Fruit fly (Drosophila melanogaster) whole organism, embryonic: ENCODE measurements around the gene PGAP1.
A peak's percentile ranks its signal among the peaks of the same experiment; 100 is the strongest.

Experiments
- Ada2b ChIP-seq: fragments of 200-800 bp; sonication (Bioruptor generic); IDR thresholded peaks from 2 replicates; pipeline ENCODE4 v1.3.6; 2022; ENCODE audit warnings: missing biosample characterization, missing genetic modification characterization
- B-H2 ChIP-seq: fragments of 200-800 bp; sonication (Bioruptor generic); optimal IDR thresholded peaks from 2 replicates; lab custom pipeline; 2018; ENCODE audit warnings: missing biosample characterization, mild to moderate bottlenecking, missing genetic modification characterization
- BtbVII ChIP-seq: fragments of 200-800 bp; sonication (Bioruptor generic); optimal IDR thresholded peaks from 3 replicates; lab custom pipeline; 2017; ENCODE audit warnings: missing biosample characterization, mild to moderate bottlenecking, missing genetic modification characterization
- CG10274 ChIP-seq: fragments of 200-800 bp; sonication (Bioruptor generic); optimal IDR thresholded peaks from 3 replicates; lab custom pipeline; 2017; ENCODE audit warnings: missing biosample characterization, mild to moderate bottlenecking, missing genetic modification characterization
- CG10462 ChIP-seq: fragments of 200-800 bp; sonication (Bioruptor generic); optimal IDR thresholded peaks from 2 replicates; lab custom pipeline; 2016; ENCODE audit warnings: missing biosample characterization, missing genetic modification characterization
- CG10543 ChIP-seq: fragments of 200-800 bp; sonication (Bioruptor generic); optimal IDR thresholded peaks from 3 replicates; lab custom pipeline; 2017; ENCODE audit warnings: missing biosample characterization, mild to moderate bottlenecking, missing genetic modification characterization, moderate library complexity
- CG10565 ChIP-seq: fragments of 200-800 bp; sonication (Bioruptor generic); optimal IDR thresholded peaks from 3 replicates; lab custom pipeline; 2016; ENCODE audit warnings: missing biosample characterization, mild to moderate bottlenecking, missing genetic modification characterization
- CG11093 ChIP-seq: fragments of 200-800 bp; sonication (Bioruptor generic); IDR thresholded peaks from 3 replicates; pipeline ENCODE4 v1.3.6; 2022; ENCODE audit warnings: missing biosample characterization, missing genetic modification characterization
- CG11398 ChIP-seq: fragments of 200-800 bp; sonication (Bioruptor generic); optimal IDR thresholded peaks from 2 replicates; lab custom pipeline; 2016; ENCODE audit warnings: missing biosample characterization, missing genetic modification characterization
- CG12659 ChIP-seq: fragments of 200-800 bp; sonication (Bioruptor generic); optimal IDR thresholded peaks from 3 replicates; lab custom pipeline; 2017; ENCODE audit warnings: mild to moderate bottlenecking, missing biosample characterization, missing genetic modification reagents, missing genetic modification characterization
- CG12744 ChIP-seq: fragments of 200-800 bp; sonication (Bioruptor generic); optimal IDR thresholded peaks from 2 replicates; lab custom pipeline; 2016; ENCODE audit warnings: missing biosample characterization, missing genetic modification characterization
- CG12769 ChIP-seq: fragments of 200-800 bp; sonication (Bioruptor generic); optimal IDR thresholded peaks from 2 replicates; lab custom pipeline; 2019; ENCODE audit warnings: missing biosample characterization, mild to moderate bottlenecking, missing genetic modification characterization, moderate library complexity
- CG1602 ChIP-seq: fragments of 200-800 bp; sonication (Bioruptor generic); optimal IDR thresholded peaks from 3 replicates; lab custom pipeline; 2016; ENCODE audit warnings: missing biosample characterization, missing genetic modification characterization
- CG18619 ChIP-seq: fragments of 200-800 bp; sonication (Bioruptor generic); optimal IDR thresholded peaks from 3 replicates; lab custom pipeline; 2017; ENCODE audit warnings: missing biosample characterization, mild to moderate bottlenecking, missing genetic modification characterization
- CG2120 ChIP-seq: fragments of 200-800 bp; sonication (Bioruptor generic); optimal IDR thresholded peaks from 3 replicates; lab custom pipeline; 2016; ENCODE audit warnings: missing biosample characterization, missing genetic modification characterization
- CG2129 ChIP-seq: fragments of 200-800 bp; sonication (Bioruptor generic); IDR thresholded peaks from 2 replicates; pipeline ENCODE4 v1.3.6; 2022; ENCODE audit warnings: missing biosample characterization, missing genetic modification characterization; ENCODE audit not compliant: partially characterized antibody
- CG3847 ChIP-seq: fragments of 200-800 bp; sonication (Bioruptor generic); IDR thresholded peaks from 2 replicates; pipeline ENCODE4 v1.3.6; 2022; ENCODE audit warnings: missing biosample characterization, missing genetic modification characterization
- CG3995 ChIP-seq: fragments of 200-800 bp; sonication (Bioruptor generic); optimal IDR thresholded peaks from 3 replicates; lab custom pipeline; 2016; ENCODE audit warnings: missing biosample characterization, missing genetic modification characterization
- CG5180 ChIP-seq: fragments of 200-800 bp; sonication (Bioruptor generic); optimal IDR thresholded peaks from 3 replicates; lab custom pipeline; 2017; ENCODE audit warnings: missing biosample characterization, missing genetic modification characterization, mild to moderate bottlenecking, moderate library complexity, missing genetic modification reagents
- CG6683 ChIP-seq: fragments of 200-800 bp; sonication (Bioruptor generic); optimal IDR thresholded peaks from 2 replicates; lab custom pipeline; 2017; ENCODE audit warnings: missing biosample characterization, mild to moderate bottlenecking, missing genetic modification characterization, missing genetic modification reagents
- CG7357 ChIP-seq: fragments of 200-800 bp; sonication (Bioruptor generic); IDR thresholded peaks from 3 replicates; pipeline ENCODE4 v1.3.6; 2022; ENCODE audit warnings: missing biosample characterization, missing genetic modification characterization
- CG8281 ChIP-seq: fragments of 200-800 bp; sonication (Bioruptor generic); optimal IDR thresholded peaks from 2 replicates; lab custom pipeline; 2018; ENCODE audit warnings: missing biosample characterization, mild to moderate bottlenecking, missing genetic modification characterization, moderate library complexity
- CG9932 ChIP-seq: fragments of 200-800 bp; sonication (Bioruptor generic); IDR thresholded peaks from 2 replicates; pipeline ENCODE4 v1.3.6; 2022; ENCODE audit warnings: missing biosample characterization, missing genetic modification characterization
- Dbx ChIP-seq: fragments of 200-800 bp; sonication (Bioruptor generic); IDR thresholded peaks from 3 replicates; pipeline ENCODE4 v1.3.6; 2022; ENCODE audit warnings: missing biosample characterization, missing genetic modification characterization
- Dfd ChIP-seq, 2 experiments: fragments of >200 bp; optimal IDR thresholded peaks; 2 replicates each; lab custom pipeline; 2017; ENCODE audit warnings: missing biosample characterization in 2 of 2, missing genetic modification characterization in 2 of 2
- Dll ChIP-seq: fragments of 200-800 bp; sonication (Bioruptor generic); IDR thresholded peaks from 4 replicates; pipeline ENCODE4 v1.3.6; 2022; ENCODE audit warnings: missing biosample characterization, missing genetic modification characterization; ENCODE audit not compliant: partially characterized antibody
- Gsc ChIP-seq: fragments of 200-800 bp; sonication (Bioruptor generic); IDR thresholded peaks from 2 replicates; pipeline ENCODE4 v1.3.6; 2022; ENCODE audit warnings: missing biosample characterization, missing genetic modification characterization
- Mad ChIP-seq: fragments of 200-800 bp; sonication (Bioruptor generic); optimal IDR thresholded peaks from 2 replicates; lab custom pipeline; 2016; ENCODE audit warnings: missing biosample characterization, missing genetic modification characterization
- Meics ChIP-seq: fragments of 200-800 bp; sonication (Bioruptor generic); optimal IDR thresholded peaks from 2 replicates; lab custom pipeline; 2017; ENCODE audit warnings: missing biosample characterization, mild to moderate bottlenecking, missing genetic modification characterization
- NC2α ChIP-seq: fragments of 200-800 bp; sonication (Bioruptor generic); optimal IDR thresholded peaks from 2 replicates; lab custom pipeline; 2016; ENCODE audit warnings: missing biosample characterization, missing genetic modification characterization
- NfI ChIP-seq: fragments of 200-800 bp; sonication (Bioruptor generic); optimal IDR thresholded peaks from 3 replicates; lab custom pipeline; 2018; ENCODE audit warnings: missing biosample characterization, mild to moderate bottlenecking, missing genetic modification characterization, moderate library complexity
- Ravus ChIP-seq: fragments of 200-800 bp; sonication (Bioruptor generic); IDR thresholded peaks from 2 replicates; pipeline ENCODE4 v1.3.6; 2022; ENCODE audit warnings: missing biosample characterization, missing genetic modification characterization
- YL-1 ChIP-seq: fragments of 200-800 bp; sonication (Bioruptor generic); optimal IDR thresholded peaks from 3 replicates; lab custom pipeline; 2017; ENCODE audit warnings: missing biosample characterization, mild to moderate bottlenecking, missing genetic modification characterization
- bbx ChIP-seq: fragments of 200-800 bp; sonication (Bioruptor generic); IDR thresholded peaks from 2 replicates; pipeline ENCODE4 v1.3.6; 2022; ENCODE audit warnings: missing biosample characterization, missing genetic modification characterization; ENCODE audit not compliant: partially characterized antibody
- cad ChIP-seq: fragments of >200 bp; optimal IDR thresholded peaks from 2 replicates; lab custom pipeline; 2017; ENCODE audit warnings: missing biosample characterization, missing genetic modification characterization
- danr ChIP-seq: fragments of 200-800 bp; sonication (Bioruptor generic); IDR thresholded peaks from 2 replicates; pipeline ENCODE4 v1.3.6; 2022; ENCODE audit warnings: missing biosample characterization, missing genetic modification characterization
- dati ChIP-seq: fragments of 200-800 bp; sonication (Bioruptor generic); IDR thresholded peaks from 2 replicates; pipeline ENCODE4 v1.3.6; 2022; ENCODE audit warnings: missing biosample characterization, missing genetic modification characterization
- dimm ChIP-seq: fragments of 200-800 bp; sonication (Bioruptor generic); IDR thresholded peaks from 2 replicates; pipeline ENCODE4 v1.3.6; 2022; ENCODE audit warnings: missing biosample characterization, missing genetic modification characterization
- dpn ChIP-seq, 2 experiments: fragments of 200-800 bp; sonication (Bioruptor generic); optimal IDR thresholded peaks; 3 replicates each; lab custom pipeline; 2016; ENCODE audit warnings: missing biosample characterization in 2 of 2, missing genetic modification characterization in 2 of 2
- eve ChIP-seq, 2 experiments: fragments of >200 bp; optimal IDR thresholded peaks; 2 replicates each; lab custom pipeline; 2017; ENCODE audit warnings: missing biosample characterization in 2 of 2, missing genetic modification characterization in 2 of 2
- fu2 ChIP-seq: fragments of 200-800 bp; sonication (Bioruptor generic); optimal IDR thresholded peaks from 2 replicates; lab custom pipeline; 2016; ENCODE audit warnings: missing biosample characterization, missing genetic modification characterization
- gfzf ChIP-seq: fragments of 200-800 bp; sonication (Bioruptor generic); optimal IDR thresholded peaks from 2 replicates; lab custom pipeline; 2016; ENCODE audit warnings: missing biosample characterization, mild to moderate bottlenecking, missing genetic modification characterization, moderate library complexity
- gsb ChIP-seq: fragments of 200-800 bp; sonication (Bioruptor generic); IDR thresholded peaks from 2 replicates; pipeline ENCODE4 v1.3.6; 2022; ENCODE audit warnings: missing biosample characterization, missing genetic modification characterization
- klu ChIP-seq: fragments of 200-800 bp; sonication (Bioruptor generic); IDR thresholded peaks from 2 replicates; pipeline ENCODE4 v1.3.6; 2022; ENCODE audit warnings: missing biosample characterization, missing genetic modification characterization
- lilli ChIP-seq: fragments of 200-800 bp; sonication (Bioruptor generic); optimal IDR thresholded peaks from 3 replicates; lab custom pipeline; 2016; ENCODE audit warnings: missing biosample characterization, missing genetic modification characterization
- maf-S ChIP-seq: fragments of 200-800 bp; sonication (Bioruptor generic); optimal IDR thresholded peaks from 2 replicates; lab custom pipeline; 2016; ENCODE audit warnings: missing biosample characterization, missing genetic modification characterization
- oc ChIP-seq: fragments of 200-800 bp; sonication (Bioruptor generic); optimal IDR thresholded peaks from 2 replicates; lab custom pipeline; 2018; ENCODE audit warnings: missing biosample characterization, mild to moderate bottlenecking, missing genetic modification characterization, moderate library complexity
- rib ChIP-seq: fragments of 200-800 bp; sonication (Bioruptor generic); IDR thresholded peaks from 2 replicates; pipeline ENCODE4 v1.3.6; 2022; ENCODE audit warnings: missing biosample characterization, missing genetic modification characterization
- sens ChIP-seq: fragments of 200-800 bp; sonication (Bioruptor generic); peaks from one replicate; lab custom pipeline; 2016; ENCODE audit warnings: missing biosample characterization, missing genetic modification characterization
- ssp ChIP-seq: fragments of 200-800 bp; sonication (Bioruptor generic); IDR thresholded peaks from 2 replicates; pipeline ENCODE4 v1.3.6; 2022; ENCODE audit warnings: missing biosample characterization, missing genetic modification characterization
- stc ChIP-seq: fragments of 200-800 bp; sonication (Bioruptor generic); IDR thresholded peaks from 2 replicates; pipeline ENCODE4 v1.3.6; 2022; ENCODE audit warnings: missing biosample characterization, missing genetic modification characterization

Gene PGAP1

DNA sequence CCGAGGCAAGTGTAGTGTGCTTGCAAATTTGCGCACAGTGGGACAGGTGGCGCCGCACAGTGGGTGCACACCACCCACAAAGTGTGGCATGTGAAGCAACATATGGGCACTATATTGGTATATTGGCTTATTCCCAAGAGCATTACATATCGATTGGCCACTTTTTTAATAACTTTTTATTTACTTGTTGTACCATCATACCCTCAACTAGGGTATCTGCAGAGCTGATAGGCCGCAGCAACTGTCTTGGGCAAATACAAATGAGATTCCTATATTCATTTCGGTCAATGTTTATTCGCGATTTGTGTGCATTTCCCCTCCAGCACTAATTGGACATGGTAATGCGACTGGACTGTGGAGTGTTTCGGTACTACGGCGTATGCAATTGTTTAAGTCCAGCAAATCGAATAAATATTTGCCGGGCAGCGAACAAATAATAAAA, 35.5 kb upstream of the PGAP1 start (continued):
- TF ChIP-seq CG7357 (GFP tag; lab: Robert Waterston, UW) (0 out of 3 replicates have a peak, but pooled peaks have one; percentile 36), CG11093 (GFP tag; lab: Robert Waterston, UW) (peak; percentile 51; the same call in 1 of the 3 replicates), danr (GFP tag; lab: Robert Waterston, UW) (peak; percentile 11; the same call in 1 of the 2 replicates), dpn (GFP tag; optimal IDR thresholded peaks at IDR 0.05; lab: Kevin White, UChicago) (peak; percentile 32 to 46), Mad (GFP tag; lab: Kevin White, UChicago) (no peak), Ravus (GFP tag; lab: Robert Waterston, UW) (no peak), eve (GFP tag; optimal IDR thresholded peaks at IDR 0.05; lab: Kevin White, UChicago) (peak in 1 of 2 experiments; percentile 42), Dll (no peak), CG2129 (GFP tag; lab: Robert Waterston, UW) (no peak), bbx (GFP tag; lab: Robert Waterston, UW) (no peak), CG2120 (GFP tag; lab: Kevin White, UChicago) (peak; percentile 26), Meics (GFP tag; lab: Kevin White, UChicago) (peak; percentile 57), Dbx (GFP tag; lab: Robert Waterston, UW) (0 out of 3 replicates have a peak, but pooled peaks have one; percentile 7), CG11398 (GFP tag; lab: Kevin White, UChicago) (peak; percentile 55), sens (GFP tag; lab: Kevin White, UChicago) (peak; percentile 94), CG3995 (GFP tag; lab: Kevin White, UChicago) (no peak), CG1602 (GFP tag; lab: Kevin White, UChicago) (no peak), Dfd (GFP tag; optimal IDR thresholded peaks at IDR 0.05; lab: Kevin White, UChicago) (no peak), CG5180 (GFP tag; lab: Kevin White, UChicago) (peak; percentile 9), CG9932 (0 out of 2 replicates have a peak, but pooled peaks have one; percentile 20), NC2α (GFP tag; lab: Kevin White, UChicago) (no peak), CG6683 (no peak), Gsc (0 out of 2 replicates have a peak, but pooled peaks have one; percentile 30), CG12769 (peak; percentile 43), CG10543 (no peak), CG8281 (peak; percentile 27), dimm (GFP tag; lab: Robert Waterston, UW) (peak; percentile 18; the same call in 1 of the 2 replicates), BtbVII (GFP tag; lab: Kevin White, UChicago) (no peak), CG10274 (GFP tag; lab: Kevin White, UChicago) (peak; percentile 6), CG3847 (GFP tag; lab: Robert Waterston, UW) (no peak), gsb (GFP tag; lab: Robert Waterston, UW) (no peak), stc (peak; percentile 44; the same call in 1 of the 2 replicates), CG10565 (GFP tag; lab: Kevin White, UChicago) (no peak), gfzf (GFP tag; lab: Kevin White, UChicago) (no peak), NfI (GFP tag; lab: Kevin White, UChicago) (no peak), oc (no peak), klu (GFP tag; lab: Robert Waterston, UW) (no peak), B-H2 (GFP tag; lab: Kevin White, UChicago) (no peak), dati (GFP tag; lab: Robert Waterston, UW) (no peak), CG12744 (GFP tag; lab: Kevin White, UChicago) (no peak), maf-S (GFP tag; lab: Kevin White, UChicago) (no peak), Ada2b (peak; percentile 54), fu2 (GFP tag; lab: Kevin White, UChicago) (no peak), CG12659 (GFP tag; lab: Kevin White, UChicago) (no peak), CG10462 (no peak), cad (GFP tag; lab: Kevin White, UChicago) (no peak), ssp (GFP tag; lab: Robert Waterston, UW) (peak; percentile 47), YL-1 (GFP tag; lab: Kevin White, UChicago) (no peak), CG18619 (peak; percentile 31), lilli (GFP tag; lab: Kevin White, UChicago) (peak; percentile 55), rib (GFP tag; lab: Robert Waterston, UW) (no peak)
